Fruit fly (Drosophila melanogaster) whole organism, wandering third instar larva: Measurements from ENCODE around the gene Dad.
A peak's percentile ranks its signal among the peaks of the same experiment; 100 is the strongest.

Experiments used
- Abd-B ChIP-seq: fragments of >200 bp; optimal IDR thresholded peaks from 2 replicates; lab custom pipeline; 2017; ENCODE audit warnings: missing biosample characterization, missing genetic modification characterization
- CG32264 ChIP-seq: fragments of 200-800 bp; sonication (Bioruptor generic); optimal IDR thresholded peaks from 2 replicates; lab custom pipeline; 2016; ENCODE audit warnings: missing biosample characterization, missing genetic modification characterization
- CG9705 ChIP-seq: fragments of 200-800 bp; sonication (Bioruptor generic); optimal IDR thresholded peaks from 2 replicates; lab custom pipeline; 2018; ENCODE audit warnings: missing biosample characterization, mild to moderate bottlenecking, missing genetic modification characterization
- CrebA ChIP-seq: fragments of 200-800 bp; sonication (Bioruptor generic); optimal IDR thresholded peaks from 2 replicates; lab custom pipeline; 2016; ENCODE audit warnings: missing biosample characterization, mild to moderate bottlenecking, missing genetic modification characterization, borderline replicate concordance
- Dfd ChIP-seq: fragments of >200 bp; optimal IDR thresholded peaks from 2 replicates; lab custom pipeline; 2017; ENCODE audit warnings: missing biosample characterization, missing genetic modification characterization
- Dif ChIP-seq: fragments of 200-275, 200-300 bp; sonication (Bioruptor generic); optimal IDR thresholded peaks from 2 replicates; lab custom pipeline; 2018; ENCODE audit warnings: missing biosample characterization, missing genetic modification characterization; ENCODE audit not compliant: partially characterized antibody
- GATAd ChIP-seq: sonication (Bioruptor generic); optimal IDR thresholded peaks from 2 replicates; lab custom pipeline; 2016; ENCODE audit warnings: missing biosample characterization, missing genetic modification characterization
- HLH106 ChIP-seq: fragments of 200-800 bp; optimal IDR thresholded peaks from 3 replicates; lab custom pipeline; 2019; ENCODE audit warnings: missing biosample characterization, mild to moderate bottlenecking, missing genetic modification characterization, moderate library complexity
- Hnf4 ChIP-seq: fragments of 200-800 bp; sonication (Bioruptor generic); optimal IDR thresholded peaks from 2 replicates; lab custom pipeline; 2016; ENCODE audit warnings: missing biosample characterization, mild to moderate bottlenecking, missing genetic modification characterization
- Hr78 ChIP-seq: fragments of >200 bp; optimal IDR thresholded peaks from 2 replicates; lab custom pipeline; 2017; ENCODE audit warnings: missing biosample characterization, missing genetic modification characterization
- Hr83 ChIP-seq: fragments of 200-300 bp; sonication (Bioruptor generic); optimal IDR thresholded peaks from 2 replicates; lab custom pipeline; 2016; ENCODE audit warnings: missing biosample characterization, mild to moderate bottlenecking, missing genetic modification characterization, moderate library complexity; ENCODE audit not compliant: poor library complexity, severe bottlenecking
- Jra ChIP-seq: sonication (Bioruptor generic); optimal IDR thresholded peaks from 2 replicates; lab custom pipeline; 2016; ENCODE audit warnings: missing biosample characterization, missing genetic modification characterization
- Mio ChIP-seq: sonication (Bioruptor generic); optimal IDR thresholded peaks from 2 replicates; lab custom pipeline; 2016; ENCODE audit warnings: missing biosample characterization, missing genetic modification characterization
- Myc ChIP-seq: fragments of >200 bp; optimal IDR thresholded peaks from 2 replicates; lab custom pipeline; 2017
- N ChIP-seq: fragments of >200 bp; optimal IDR thresholded peaks from 2 replicates; lab custom pipeline; 2018; ENCODE audit warnings: missing biosample characterization, missing external identifiers, missing genetic modification characterization
- OdsH ChIP-seq: fragments of 200-800 bp; sonication (Bioruptor generic); optimal IDR thresholded peaks from 2 replicates; lab custom pipeline; 2016; ENCODE audit warnings: missing biosample characterization, mild to moderate bottlenecking, missing genetic modification characterization
- Rel ChIP-seq, 2 experiments: fragments of 200-800 bp; sonication (Bioruptor generic) in 1 of 2; optimal IDR thresholded peaks; 2 replicates in 1 of 2; 3 replicates in 1 of 2; lab custom pipeline; 2016 to 2019; ENCODE audit warnings: mild to moderate bottlenecking in 2 of 2, missing biosample characterization in 2 of 2, missing genetic modification characterization in 2 of 2, moderate library complexity in 1 of 2
- Sp1 ChIP-seq: fragments of 200-800 bp; sonication (Bioruptor generic); optimal IDR thresholded peaks from 3 replicates; lab custom pipeline; 2019; ENCODE audit warnings: missing biosample characterization, mild to moderate bottlenecking, missing genetic modification characterization, moderate library complexity
- Vsx2 ChIP-seq: fragments of 200-300, 225-300 bp; sonication (Bioruptor generic); optimal IDR thresholded peaks from 2 replicates; lab custom pipeline; 2018; ENCODE audit warnings: missing biosample characterization, missing genetic modification characterization; ENCODE audit not compliant: partially characterized antibody
- br ChIP-seq: fragments of 200-800 bp; sonication (Bioruptor generic); optimal IDR thresholded peaks from 2 replicates; lab custom pipeline; 2016; ENCODE audit warnings: missing biosample characterization, missing genetic modification characterization
- brk ChIP-seq: fragments of 200-800 bp; sonication (Bioruptor generic); optimal IDR thresholded peaks from 2 replicates; lab custom pipeline; 2016; ENCODE audit warnings: missing biosample characterization, mild to moderate bottlenecking, missing genetic modification characterization
- dl ChIP-seq, 2 experiments: fragments of 175-275, 200-275 bp in 1 of 2; fragments of 200-275 bp in 1 of 2; sonication (Bioruptor generic); optimal IDR thresholded peaks; lab custom pipeline; 2018; ENCODE audit warnings: mild to moderate bottlenecking in 2 of 2, missing biosample characterization in 2 of 2, missing genetic modification characterization in 2 of 2, moderate library complexity in 2 of 2; ENCODE audit not compliant: partially characterized antibody in 2 of 2, insufficient read depth in 1 of 2
- dmrt93B ChIP-seq: fragments of 200-800 bp; sonication (Bioruptor generic); optimal IDR thresholded peaks from 2 replicates; lab custom pipeline; 2018; ENCODE audit warnings: missing biosample characterization, mild to moderate bottlenecking, missing genetic modification characterization
- dsf ChIP-seq: sonication (Bioruptor generic); optimal IDR thresholded peaks from 2 replicates; lab custom pipeline; 2016; ENCODE audit warnings: missing biosample characterization, missing genetic modification characterization, borderline replicate concordance
- ey ChIP-seq: fragments of 200-800 bp; sonication (Bioruptor generic); optimal IDR thresholded peaks from 2 replicates; lab custom pipeline; 2016; ENCODE audit warnings: missing biosample characterization, missing genetic modification characterization
- foxo ChIP-seq, 2 experiments: fragments of 200-800 bp; sonication (Bioruptor generic); optimal IDR thresholded peaks; 2 replicates in 1 of 2; 3 replicates in 1 of 2; lab custom pipeline; 2016 to 2017; ENCODE audit warnings: missing biosample characterization in 2 of 2, missing genetic modification characterization in 2 of 2
- fru ChIP-seq: fragments of 200-800 bp; sonication (Bioruptor generic); optimal IDR thresholded peaks from 3 replicates; lab custom pipeline; 2016; ENCODE audit warnings: missing biosample characterization, mild to moderate bottlenecking, missing genetic modification characterization
- h ChIP-seq: fragments of 200-800 bp; sonication (Bioruptor generic); optimal IDR thresholded peaks from 3 replicates; lab custom pipeline; 2016; ENCODE audit warnings: missing biosample characterization, mild to moderate bottlenecking, missing genetic modification characterization
- jim ChIP-seq: fragments of 175-275, 200-325 bp; sonication (Bioruptor generic); optimal IDR thresholded peaks from 2 replicates; lab custom pipeline; 2016; ENCODE audit warnings: missing biosample characterization, mild to moderate bottlenecking, missing genetic modification characterization
- lola ChIP-seq: fragments of >200 bp; optimal IDR thresholded peaks from 2 replicates; lab custom pipeline; 2017; ENCODE audit warnings: missing biosample characterization, missing genetic modification characterization
- pan ChIP-seq: fragments of >200 bp; optimal IDR thresholded peaks from 2 replicates; lab custom pipeline; 2017
- psq ChIP-seq: fragments of 200-800 bp; sonication (Bioruptor generic); optimal IDR thresholded peaks from 3 replicates; lab custom pipeline; 2017; ENCODE audit warnings: missing biosample characterization, mild to moderate bottlenecking, missing genetic modification characterization, moderate library complexity
- rgr ChIP-seq: fragments of 200-800 bp; sonication (Bioruptor generic); optimal IDR thresholded peaks from 3 replicates; lab custom pipeline; 2016; ENCODE audit warnings: missing biosample characterization, mild to moderate bottlenecking, missing genetic modification characterization
- sage ChIP-seq: fragments of 200-800 bp; sonication (Bioruptor generic); optimal IDR thresholded peaks from 2 replicates; lab custom pipeline; 2016; ENCODE audit warnings: missing biosample characterization, mild to moderate bottlenecking, missing genetic modification characterization
- sv ChIP-seq: fragments of 200-800 bp; sonication (Bioruptor generic); optimal IDR thresholded peaks from 3 replicates; lab custom pipeline; 2016; ENCODE audit warnings: missing biosample characterization, missing genetic modification characterization
- tai ChIP-seq: sonication (Bioruptor generic); optimal IDR thresholded peaks from 2 replicates; lab custom pipeline; 2016; ENCODE audit warnings: missing biosample characterization, missing genetic modification characterization
- usp ChIP-seq: fragments of >200 bp; optimal IDR thresholded peaks from 2 replicates; lab custom pipeline; 2017; ENCODE audit warnings: missing biosample characterization, missing genetic modification characterization
- woc ChIP-seq: sonication (Bioruptor generic); optimal IDR thresholded peaks from 2 replicates; lab custom pipeline; 2016; ENCODE audit warnings: missing biosample characterization, mild to moderate bottlenecking, missing genetic modification characterization

Gene Dad

DNA sequence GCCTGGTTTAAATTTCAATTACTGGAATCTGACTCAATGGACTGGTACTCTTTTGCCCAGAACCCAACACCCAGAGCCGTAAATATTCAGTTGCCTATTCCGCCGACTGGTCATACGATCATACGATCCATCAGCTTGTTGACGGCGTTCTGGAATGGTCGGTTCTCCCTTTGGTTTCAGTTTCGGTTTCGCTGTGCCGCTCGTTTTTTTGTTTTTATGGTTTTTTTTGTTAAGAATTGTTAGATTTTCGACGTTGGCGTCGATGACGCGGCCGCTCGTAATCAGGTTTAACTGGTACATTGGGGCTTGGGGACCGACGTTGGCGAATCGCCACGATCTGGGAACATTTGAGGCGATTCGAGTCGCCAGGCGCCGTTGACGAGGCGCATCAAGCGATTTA, 8.9 kb downstream of the Dad start:
- TF ChIP-seq Dif (GFP tag; lab: Kevin White, UChicago): peak; percentile 27
- TF ChIP-seq CG9705 (GFP tag; lab: Kevin White, UChicago): no peak

- TF ChIP-seq foxo (GFP tag; optimal IDR thresholded peaks at IDR 0.05; lab: Kevin White, UChicago): no peak
- TF ChIP-seq Abd-B (GFP tag; lab: Kevin White, UChicago): no peak
- TF ChIP-seq Hr83: no peak
- no peak for TF ChIP-seq woc (GFP tag; lab: Kevin White, UChicago)
- TF ChIP-seq OdsH (GFP tag; lab: Kevin White, UChicago): no peak
- no peak for TF ChIP-seq tai
- TF ChIP-seq fru (GFP tag; lab: Kevin White, UChicago): no peak
- TF ChIP-seq Hnf4 (GFP tag; lab: Kevin White, UChicago): no peak
- TF ChIP-seq GATAd (GFP tag; lab: Kevin White, UChicago): no peak
Observed at dm6 chr3R:17063763-17064162, 10.0 kb downstream of the Dad start.

dm6 chr3R:17065018-17065784, 11.4 kb downstream of the Dad start:
- TF ChIP-seq Mio (GFP tag; lab: Kevin White, UChicago) (peak; percentile 61), Dfd (no peak), Abd-B (GFP tag; lab: Kevin White, UChicago) (no peak), psq (GFP tag; lab: Kevin White, UChicago) (peak; percentile 95), tai (peak; percentile 82), br (GFP tag; lab: Kevin White, UChicago) (peak; percentile 98), ey (GFP tag; lab: Kevin White, UChicago) (peak; percentile 98), sage (GFP tag; lab: Kevin White, UChicago) (peak; percentile 94), N (GFP tag; lab: Kevin White, UChicago) (no peak), HLH106 (peak; percentile 94), Myc (lab: Kevin White, UChicago) (no peak), Sp1 (GFP tag; lab: Kevin White, UChicago) (peak; percentile 95), Dif (GFP tag; lab: Kevin White, UChicago) (peak; percentile 90), dl (GFP tag; optimal IDR thresholded peaks at IDR 0.05; lab: Kevin White, UChicago; ENCODE audit: insufficient read depth in 1 of 2, partially characterized antibody in 2 of 2) (peak; percentile 74 to 90), lola (GFP tag; lab: Kevin White, UChicago) (no peak), CrebA (no peak), Vsx2 (GFP tag; lab: Kevin White, UChicago) (peak; percentile 62), dsf (GFP tag; lab: Kevin White, UChicago) (peak; percentile 73), jim (GFP tag; lab: Kevin White, UChicago) (peak; percentile 14), sv (GFP tag; lab: Kevin White, UChicago) (peak; percentile 90), woc (GFP tag; lab: Kevin White, UChicago) (peak; percentile 97), Jra (GFP tag; lab: Kevin White, UChicago) (peak; percentile 76), usp (no peak), CG32264 (GFP tag; lab: Kevin White, UChicago) (peak; percentile 86), brk (peak; percentile 96), Hnf4 (GFP tag; lab: Kevin White, UChicago) (peak; percentile 91), rgr (GFP tag; lab: Kevin White, UChicago) (peak; percentile 95), dmrt93B (peak; percentile 84), foxo (GFP tag; optimal IDR thresholded peaks at IDR 0.05; lab: Kevin White, UChicago) (peak; percentile 89 to 97), GATAd (GFP tag; lab: Kevin White, UChicago) (peak; percentile 46), pan (no peak), Rel (GFP tag; optimal IDR thresholded peaks at IDR 0.05; lab: Kevin White, UChicago) (peak; percentile 92), Rel (tag; optimal IDR thresholded peaks at IDR 0.05; lab: Kevin White, UChicago) (peak; percentile 71), CG9705 (GFP tag; lab: Kevin White, UChicago) (peak; percentile 77), Hr83 (peak; percentile 80), h (GFP tag; lab: Kevin White, UChicago) (peak; percentile 98), OdsH (GFP tag; lab: Kevin White, UChicago) (peak; percentile 97), Hr78 (GFP tag; lab: Kevin White, UChicago) (no peak), fru (GFP tag; lab: Kevin White, UChicago) (peak; percentile 98)
- TF ChIP-seq, all 38 proteins: peak for 29
